Fruit fly (Drosophila melanogaster) whole organism, embryonic: ENCODE results near the gene Mct1.

Source experiments
- ATbp ChIP-seq: fragments of 200-800 bp; sonication (Bioruptor generic); optimal IDR thresholded peaks from 2 replicates; lab custom pipeline; 2017; ENCODE audit warnings: missing biosample characterization, mild to moderate bottlenecking, missing genetic modification characterization, missing genetic modification reagents
- Blimp-1 ChIP-seq: fragments of 200-800 bp; sonication (Bioruptor generic); optimal IDR thresholded peaks from 3 replicates; lab custom pipeline; 2018; ENCODE audit warnings: missing biosample characterization, missing genetic modification characterization, mild to moderate bottlenecking, moderate library complexity, missing genetic modification reagents
- CG10979 ChIP-seq: fragments of 200-800 bp; sonication (Bioruptor generic); optimal IDR thresholded peaks from 2 replicates; lab custom pipeline; 2018; ENCODE audit warnings: missing biosample characterization, mild to moderate bottlenecking, missing genetic modification characterization, moderate library complexity
- CG11504 ChIP-seq: fragments of 200-800 bp; sonication (Bioruptor generic); optimal IDR thresholded peaks from 3 replicates; lab custom pipeline; 2019; ENCODE audit warnings: missing biosample characterization, mild to moderate bottlenecking, missing genetic modification characterization, moderate library complexity
- CG1603 ChIP-seq: fragments of 200-800 bp; sonication (Bioruptor generic); optimal IDR thresholded peaks from 2 replicates; lab custom pipeline; 2019; ENCODE audit warnings: missing biosample characterization, mild to moderate bottlenecking, missing genetic modification characterization, moderate library complexity
- CG16863 ChIP-seq: fragments of 200-800 bp; sonication (Bioruptor generic); optimal IDR thresholded peaks from 3 replicates; lab custom pipeline; 2016; ENCODE audit warnings: missing biosample characterization, missing genetic modification characterization
- CG17328 ChIP-seq: fragments of 200-800 bp; sonication (Bioruptor generic); IDR thresholded peaks from 2 replicates; pipeline ENCODE4 v1.3.6; 2022; ENCODE audit warnings: missing biosample characterization, missing genetic modification characterization
- CG1792 ChIP-seq: fragments of 200-800 bp; sonication (Bioruptor generic); optimal IDR thresholded peaks from 2 replicates; lab custom pipeline; 2016; ENCODE audit warnings: missing biosample characterization, missing genetic modification characterization
- CG18262 ChIP-seq: fragments of 200-800 bp; optimal IDR thresholded peaks from 3 replicates; lab custom pipeline; 2019; ENCODE audit warnings: missing biosample characterization, mild to moderate bottlenecking, missing genetic modification characterization, moderate library complexity
- CG2678 ChIP-seq: fragments of 200-800 bp; sonication (Bioruptor generic); optimal IDR thresholded peaks from 3 replicates; lab custom pipeline; 2019; ENCODE audit warnings: missing biosample characterization, mild to moderate bottlenecking, missing genetic modification characterization, moderate library complexity
- CG2712 ChIP-seq: fragments of 200-800 bp; optimal IDR thresholded peaks from 3 replicates; lab custom pipeline; 2019; ENCODE audit warnings: missing biosample characterization, mild to moderate bottlenecking, missing genetic modification characterization, moderate library complexity
- CG31441 ChIP-seq: fragments of 200-800 bp; sonication (Bioruptor generic); IDR thresholded peaks from 2 replicates; pipeline ENCODE4 v1.3.6; 2022; ENCODE audit warnings: missing biosample characterization, missing genetic modification characterization
- CG32772 ChIP-seq: fragments of 200-800 bp; sonication (Bioruptor generic); IDR thresholded peaks from 2 replicates; pipeline ENCODE4 v1.3.6; 2022; ENCODE audit warnings: missing biosample characterization, missing genetic modification characterization
- CG3407 ChIP-seq: fragments of 200-800 bp; sonication (Bioruptor generic); optimal IDR thresholded peaks from 2 replicates; lab custom pipeline; 2018; ENCODE audit warnings: missing biosample characterization, mild to moderate bottlenecking, missing genetic modification characterization
- CG7839 ChIP-seq: fragments of 200-800 bp; sonication (Bioruptor generic); optimal IDR thresholded peaks from 3 replicates; lab custom pipeline; 2018; ENCODE audit warnings: missing biosample characterization, mild to moderate bottlenecking, missing genetic modification characterization, moderate library complexity
- D19A ChIP-seq: fragments of 200-800 bp; optimal IDR thresholded peaks from 3 replicates; lab custom pipeline; 2019; ENCODE audit warnings: missing biosample characterization, mild to moderate bottlenecking, missing genetic modification characterization, moderate library complexity
- Drgx ChIP-seq: fragments of 200-800 bp; sonication (Bioruptor generic); IDR thresholded peaks from 2 replicates; pipeline ENCODE4 v1.3.6; 2022; ENCODE audit warnings: missing biosample characterization, missing genetic modification characterization
- Med ChIP-seq: fragments of 200-800 bp; sonication (Bioruptor generic); peaks from one replicate; lab custom pipeline; 2016; ENCODE audit warnings: missing biosample characterization, missing genetic modification characterization, mild to moderate bottlenecking, inconsistent platforms, moderate library complexity
- Meics ChIP-seq: fragments of 200-800 bp; sonication (Bioruptor generic); optimal IDR thresholded peaks from 2 replicates; lab custom pipeline; 2017; ENCODE audit warnings: missing biosample characterization, mild to moderate bottlenecking, missing genetic modification characterization
- Mes4 ChIP-seq: fragments of 200-800 bp; sonication (Bioruptor generic); optimal IDR thresholded peaks from 2 replicates; lab custom pipeline; 2016; ENCODE audit warnings: missing biosample characterization, missing genetic modification characterization
- Oli ChIP-seq: fragments of 200-800 bp; sonication (Bioruptor generic); optimal IDR thresholded peaks from 2 replicates; lab custom pipeline; 2018; ENCODE audit warnings: missing biosample characterization, mild to moderate bottlenecking, missing genetic modification characterization, moderate library complexity
- PHDP ChIP-seq: fragments of 200-800 bp; sonication (Bioruptor generic); optimal IDR thresholded peaks from 3 replicates; lab custom pipeline; 2018; ENCODE audit warnings: missing biosample characterization, mild to moderate bottlenecking, missing genetic modification characterization, moderate library complexity
- Scr ChIP-seq: fragments of 200-800 bp; sonication (Bioruptor generic); IDR thresholded peaks from 2 replicates; pipeline ENCODE4 v1.3.6; 2022; ENCODE audit warnings: missing biosample characterization, missing genetic modification characterization; ENCODE audit not compliant: partially characterized antibody
- Sox102F ChIP-seq: fragments of 200-800 bp; sonication (Bioruptor generic); optimal IDR thresholded peaks from 2 replicates; lab custom pipeline; 2018; ENCODE audit warnings: missing biosample characterization, mild to moderate bottlenecking, missing genetic modification characterization, moderate library complexity
- Ssrp ChIP-seq: fragments of 200-800 bp; sonication (Bioruptor generic); optimal IDR thresholded peaks from 2 replicates; lab custom pipeline; 2018; ENCODE audit warnings: missing biosample characterization, mild to moderate bottlenecking, missing genetic modification characterization, moderate library complexity
- Xbp1 ChIP-seq: fragments of 200-800 bp; sonication (Bioruptor generic); optimal IDR thresholded peaks from 3 replicates; lab custom pipeline; 2016; ENCODE audit warnings: missing biosample characterization, mild to moderate bottlenecking, missing genetic modification characterization
- Xrp1 ChIP-seq: fragments of 200-800 bp; sonication (Bioruptor generic); IDR thresholded peaks from 2 replicates; pipeline ENCODE4 v1.3.6; 2022; ENCODE audit warnings: missing biosample characterization, missing genetic modification characterization
- amos ChIP-seq: fragments of 200-800 bp; sonication (Bioruptor generic); IDR thresholded peaks from 2 replicates; pipeline ENCODE4 v1.3.6; 2022; ENCODE audit warnings: missing biosample characterization, missing genetic modification characterization; ENCODE audit not compliant: partially characterized antibody
- bigmax ChIP-seq: fragments of 200-800 bp; sonication (Bioruptor generic); optimal IDR thresholded peaks from 2 replicates; lab custom pipeline; 2018; ENCODE audit warnings: missing biosample characterization, mild to moderate bottlenecking, missing genetic modification characterization
- cwo ChIP-seq: fragments of 200-800 bp; sonication (Bioruptor generic); optimal IDR thresholded peaks from 3 replicates; lab custom pipeline; 2017; ENCODE audit warnings: missing biosample characterization, missing genetic modification characterization, mild to moderate bottlenecking, moderate library complexity, missing genetic modification reagents
- dmrt99B ChIP-seq: fragments of 200-800 bp; sonication (Bioruptor generic); optimal IDR thresholded peaks from 2 replicates; lab custom pipeline; 2018; ENCODE audit warnings: missing biosample characterization, mild to moderate bottlenecking, missing genetic modification characterization, moderate library complexity
- ewg ChIP-seq: fragments of 200-800 bp; sonication (Bioruptor generic); optimal IDR thresholded peaks from 3 replicates; lab custom pipeline; 2017; ENCODE audit warnings: mild to moderate bottlenecking, missing biosample characterization, missing genetic modification reagents, missing genetic modification characterization
- fd96Cb ChIP-seq: fragments of 200-800 bp; sonication (Bioruptor generic); optimal IDR thresholded peaks from 2 replicates; lab custom pipeline; 2018; ENCODE audit warnings: missing biosample characterization, mild to moderate bottlenecking, missing genetic modification characterization, moderate library complexity
- gem ChIP-seq: fragments of 200-800 bp; sonication (Bioruptor generic); optimal IDR thresholded peaks from 2 replicates; lab custom pipeline; 2019; ENCODE audit warnings: missing biosample characterization, mild to moderate bottlenecking, missing genetic modification characterization, moderate library complexity
- grau ChIP-seq: fragments of 200-800 bp; optimal IDR thresholded peaks from 3 replicates; lab custom pipeline; 2019; ENCODE audit warnings: missing biosample characterization, mild to moderate bottlenecking, missing genetic modification characterization, moderate library complexity
- hkb ChIP-seq, 2 experiments: fragments of 200-800 bp in 1 of 2; fragments of >200 bp in 1 of 2; sonication (Bioruptor generic) in 1 of 2; IDR thresholded peaks in 1 of 2; optimal IDR thresholded peaks in 1 of 2; 2 replicates each; pipeline versions ENCODE4 v1.3.6 to Lab custom; 2017 to 2022; ENCODE audit warnings: missing biosample characterization in 1 of 2, missing genetic modification characterization in 1 of 2
- lola ChIP-seq, 3 experiments: fragments of >200 bp in 2 of 3; fragments of 200-800 bp in 1 of 3; sonication (Bioruptor generic) in 1 of 3; optimal IDR thresholded peaks; 2 replicates each; lab custom pipeline; 2017 to 2019; ENCODE audit warnings: missing biosample characterization in 3 of 3, missing genetic modification characterization in 3 of 3, mild to moderate bottlenecking in 1 of 3, moderate library complexity in 1 of 3
- nmo ChIP-seq: fragments of 200-800 bp; sonication (Bioruptor generic); optimal IDR thresholded peaks from 2 replicates; lab custom pipeline; 2018; ENCODE audit warnings: missing biosample characterization, mild to moderate bottlenecking, missing genetic modification characterization, moderate library complexity
- org-1 ChIP-seq: fragments of 200-800 bp; sonication (Bioruptor generic); optimal IDR thresholded peaks from 2 replicates; lab custom pipeline; 2017; ENCODE audit warnings: missing biosample characterization, missing genetic modification characterization
- otp ChIP-seq: fragments of 200-800 bp; sonication (Bioruptor generic); IDR thresholded peaks from 3 replicates; pipeline ENCODE4, ENCODE4 v1.3.6; 2022; ENCODE audit warnings: missing biosample characterization, missing genetic modification characterization
- phol ChIP-seq: fragments of 200-800 bp; sonication (Bioruptor generic); optimal IDR thresholded peaks from 3 replicates; lab custom pipeline; 2018; ENCODE audit warnings: missing biosample characterization, mild to moderate bottlenecking, missing genetic modification characterization, moderate library complexity
- prd ChIP-seq, 3 experiments: fragments of >200 bp in 2 of 3; fragments of 200-800 bp in 1 of 3; sonication (Bioruptor generic) in 1 of 3; optimal IDR thresholded peaks in 2 of 3; IDR thresholded peaks in 1 of 3; 2 replicates in 2 of 3; 3 replicates in 1 of 3; pipeline versions ENCODE4 v1.3.6 to Lab custom; 2017 to 2022; ENCODE audit warnings: missing biosample characterization in 1 of 3, missing genetic modification characterization in 1 of 3
- sens ChIP-seq: fragments of 200-800 bp; sonication (Bioruptor generic); peaks from one replicate; lab custom pipeline; 2016; ENCODE audit warnings: missing biosample characterization, missing genetic modification characterization
- ssp ChIP-seq: fragments of 200-800 bp; sonication (Bioruptor generic); IDR thresholded peaks from 2 replicates; pipeline ENCODE4 v1.3.6; 2022; ENCODE audit warnings: missing biosample characterization, missing genetic modification characterization
- ttk ChIP-seq: fragments of 200-800 bp; sonication (Bioruptor generic); IDR thresholded peaks from 2 replicates; pipeline ENCODE4 v2.1.2; 2022; ENCODE audit warnings: missing biosample characterization, missing genetic modification characterization
- unpg ChIP-seq: fragments of 200-800 bp; sonication (Bioruptor generic); optimal IDR thresholded peaks from 3 replicates; lab custom pipeline; 2018; ENCODE audit warnings: missing biosample characterization, mild to moderate bottlenecking, missing genetic modification characterization, moderate library complexity
- vvl ChIP-seq: fragments of 200-800 bp; sonication (Bioruptor generic); IDR thresholded peaks from 2 replicates; pipeline ENCODE4 v1.3.6; 2022; ENCODE audit warnings: missing biosample characterization, missing genetic modification characterization

The Mct1 gene

dm6 chrX:2219899-2220298, 30.9 kb downstream of the Mct1 start:
- TF ChIP-seq Blimp-1 (GFP tag; lab: Kevin White, UChicago) (peak; percentile 42), lola (GFP tag; optimal IDR thresholded peaks at IDR 0.05; lab: Kevin White, UChicago) (no peak), CG2712 (peak; percentile 7), gem (tag; lab: Kevin White, UChicago) (peak; percentile 39), CG7839 (peak; percentile 22), grau (tag; lab: Kevin White, UChicago) (peak; percentile 2), vvl (peak; percentile 29; the same call in 1 of the 2 replicates), CG16863 (GFP tag; lab: Kevin White, UChicago) (peak; percentile 5), nmo (GFP tag; lab: Kevin White, UChicago) (peak; percentile 17), phol (tag; lab: Kevin White, UChicago) (peak; percentile 33), Oli (tag; lab: Kevin White, UChicago) (peak; percentile 20), CG1603 (tag; lab: Kevin White, UChicago) (peak; percentile 41), Xrp1 (peak; percentile 35; the same call in 1 of the 2 replicates), Med (GFP tag; lab: Kevin White, UChicago) (peak; percentile 58), hkb (optimal IDR thresholded peaks at IDR 0.05; lab: Kevin White, UChicago) (no peak), hkb (GFP tag; IDR thresholded peaks at IDR 0.05; lab: Robert Waterston, UW) (0 out of 2 replicates have a peak, but pooled peaks have one; percentile 9), Mes4 (no peak), Scr (GFP tag; lab: Robert Waterston, UW) (no peak), CG3407 (GFP tag; lab: Kevin White, UChicago) (no peak), Xbp1 (peak; percentile 31), dmrt99B (peak; percentile 4), otp (GFP tag; lab: Robert Waterston, UW) (no peak), ssp (GFP tag; lab: Robert Waterston, UW) (0 out of 2 replicates have a peak, but pooled peaks have one; percentile 14), amos (GFP tag; lab: Robert Waterston, UW) (no peak), CG31441 (GFP tag; lab: Robert Waterston, UW) (0 out of 2 replicates have a peak, but pooled peaks have one; percentile 22), PHDP (tag; lab: Kevin White, UChicago) (peak; percentile 6), CG11504 (tag; lab: Kevin White, UChicago) (peak; percentile 21), ttk (GFP tag; lab: Robert Waterston, UW) (0 out of 2 replicates have a peak, but pooled peaks have one; percentile 7), CG10979 (tag; lab: Kevin White, UChicago) (peak; percentile 41), ATbp (GFP tag; lab: Kevin White, UChicago) (peak; percentile 2), CG32772 (peak; percentile 8; the same call in 1 of the 2 replicates), fd96Cb (peak; percentile 12), Drgx (peak; percentile 51), cwo (GFP tag; lab: Kevin White, UChicago) (no peak), Meics (GFP tag; lab: Kevin White, UChicago) (no peak), org-1 (GFP tag; lab: Kevin White, UChicago) (no peak), CG1792 (no peak), CG18262 (tag; lab: Kevin White, UChicago) (peak; percentile 10), Sox102F (peak; percentile 45), Ssrp (tag; lab: Kevin White, UChicago) (peak; percentile 9), CG2678 (tag; lab: Kevin White, UChicago) (peak; percentile 22), bigmax (no peak), prd (optimal IDR thresholded peaks at IDR 0.05; lab: Kevin White, UChicago) (no peak), prd (GFP tag; IDR thresholded peaks at IDR 0.05; lab: Robert Waterston, UW) (peak; percentile 30; the same call in 1 of the 3 replicates), D19A (tag; lab: Kevin White, UChicago) (no peak), CG17328 (GFP tag; lab: Robert Waterston, UW) (0 out of 2 replicates have a peak, but pooled peaks have one; percentile 21), sens (GFP tag; lab: Kevin White, UChicago) (peak; percentile 79), unpg (peak; percentile 9), ewg (GFP tag; lab: Kevin White, UChicago) (peak; percentile 8)
